Fruit fly (Drosophila melanogaster) ovary, adult (tissue): ENCODE measurements around the gene CG13251.

Experiments used
- CG17801 ChIP-seq: fragments of 200-800 bp; optimal IDR thresholded peaks from 2 replicates; lab custom pipeline; 2019; ENCODE audit warnings: missing biosample characterization, mild to moderate bottlenecking, missing genetic modification characterization, moderate library complexity; ENCODE audit not compliant: partially characterized antibody

CG13251 gene

dm6 chr3L:20636899-20637298 is at the start of gene CG13251:
TSS of gene CG13251 (plus strand) at chr3L:20637199.
- TF ChIP-seq CG17801 = no peak

- no peak for TF ChIP-seq CG17801
These were observed 48.5 kb upstream of the CG13251 start for dm6 chr3L:20588533-20588932.

DNA sequence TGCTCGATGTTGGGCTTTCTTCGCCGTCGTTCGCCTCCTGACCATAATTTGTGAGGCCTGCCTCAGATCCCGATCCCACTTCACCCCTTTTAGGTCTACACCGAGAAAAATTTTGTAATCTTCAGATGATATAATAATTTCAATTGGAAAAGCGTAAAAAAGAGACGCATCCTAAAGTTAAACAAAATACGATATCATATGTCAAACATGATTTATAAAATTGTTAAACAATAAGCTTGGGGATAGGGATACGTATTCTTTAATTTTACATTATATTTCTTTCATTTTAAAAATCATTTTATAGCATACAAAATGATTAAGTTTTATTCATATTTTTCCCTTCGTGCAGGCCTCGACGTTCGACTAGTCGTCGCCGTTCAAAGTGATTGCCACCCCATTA is 44.4 kb upstream of the CG13251 start:
- no peak for TF ChIP-seq CG17801

DNA sequence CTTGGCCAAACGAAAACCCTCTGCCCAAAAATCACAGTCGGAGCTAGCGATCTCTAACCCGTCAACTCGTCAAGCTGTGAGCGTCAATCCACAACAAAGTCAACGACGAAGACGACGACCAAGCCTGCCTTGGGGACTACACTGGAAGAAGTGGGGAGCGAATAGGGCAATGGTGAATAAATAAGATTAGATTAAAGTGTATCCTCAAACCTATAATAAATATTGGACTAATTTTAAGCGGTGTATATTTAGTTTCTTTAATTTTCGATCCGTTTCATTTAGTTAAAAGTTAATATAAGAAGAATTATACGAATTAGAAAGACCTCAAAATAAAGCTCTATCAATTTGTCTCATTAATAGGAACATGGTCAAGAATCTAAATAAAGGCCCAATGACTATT is 41.2 kb upstream of the CG13251 start:
- TF ChIP-seq CG17801 = no peak

DNA sequence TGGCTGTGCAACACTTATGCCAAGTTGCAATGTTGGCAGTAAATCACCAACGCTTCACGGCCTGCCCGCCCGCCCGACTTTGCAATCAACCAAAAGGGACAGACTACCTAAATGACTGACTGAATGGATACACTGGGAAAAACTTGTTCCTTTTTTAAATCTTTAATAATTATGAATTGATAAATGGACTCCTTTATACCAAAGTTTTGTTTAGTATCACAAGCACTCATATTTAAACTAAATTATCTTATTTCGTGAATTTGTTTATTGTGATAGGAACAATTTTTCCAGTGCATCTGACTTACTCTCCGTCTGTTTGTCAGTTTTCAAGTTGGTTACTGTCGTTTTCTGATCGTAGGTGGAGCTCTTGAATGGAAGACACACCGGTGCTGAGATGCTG is 36.4 kb upstream of the CG13251 start:
- TF ChIP-seq CG17801 = no peak

DNA sequence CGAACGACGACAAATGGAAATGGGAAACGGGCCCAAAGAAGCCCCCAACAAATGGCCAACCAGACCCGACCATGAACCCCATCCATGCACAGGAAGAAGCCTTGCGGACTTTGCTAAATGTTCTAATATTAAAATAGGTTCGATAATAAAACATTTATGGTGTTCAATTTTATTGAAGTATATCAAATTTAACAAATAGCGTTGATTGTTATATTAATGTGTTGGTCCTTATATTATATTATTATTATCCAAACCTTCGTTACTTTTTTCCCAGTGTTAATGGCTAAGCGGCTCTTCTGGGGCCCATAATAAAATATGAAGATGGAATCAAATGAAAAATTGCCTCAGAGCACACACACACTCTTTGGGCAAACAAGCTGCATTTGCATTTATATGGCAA is 34.4 kb upstream of the CG13251 start:
- no peak for TF ChIP-seq CG17801

dm6 chr3L:20603644-20604182 is 33.3 kb upstream of the CG13251 start:
- TF ChIP-seq CG17801 = no peak

dm6 chr3L:20610452-20610851 is 26.5 kb upstream of the CG13251 start:
- TF ChIP-seq CG17801 = no peak

DNA sequence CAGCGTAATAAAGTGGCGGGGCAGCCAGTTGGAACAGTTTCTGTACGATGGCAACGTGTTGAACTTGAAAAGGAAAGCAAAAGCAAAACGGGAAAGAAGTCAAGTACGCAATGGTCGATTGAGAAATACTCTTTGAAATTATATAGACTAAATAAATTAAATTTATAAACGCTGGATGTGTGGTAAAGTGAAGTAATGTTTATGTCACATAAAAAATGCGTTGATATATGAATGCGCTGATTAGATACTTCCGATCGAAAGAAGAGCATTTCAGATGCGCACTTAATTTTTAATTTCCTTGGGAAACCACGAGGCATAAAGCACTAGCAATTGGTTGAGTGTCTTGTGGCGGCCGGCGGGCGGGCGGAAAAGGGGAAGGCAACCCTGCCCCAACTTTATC is 24.2 kb upstream of the CG13251 start:
- no peak for TF ChIP-seq CG17801

- no peak for TF ChIP-seq CG17801
These were observed 20.3 kb upstream of the CG13251 start for dm6 chr3L:20616409-20617292.

DNA sequence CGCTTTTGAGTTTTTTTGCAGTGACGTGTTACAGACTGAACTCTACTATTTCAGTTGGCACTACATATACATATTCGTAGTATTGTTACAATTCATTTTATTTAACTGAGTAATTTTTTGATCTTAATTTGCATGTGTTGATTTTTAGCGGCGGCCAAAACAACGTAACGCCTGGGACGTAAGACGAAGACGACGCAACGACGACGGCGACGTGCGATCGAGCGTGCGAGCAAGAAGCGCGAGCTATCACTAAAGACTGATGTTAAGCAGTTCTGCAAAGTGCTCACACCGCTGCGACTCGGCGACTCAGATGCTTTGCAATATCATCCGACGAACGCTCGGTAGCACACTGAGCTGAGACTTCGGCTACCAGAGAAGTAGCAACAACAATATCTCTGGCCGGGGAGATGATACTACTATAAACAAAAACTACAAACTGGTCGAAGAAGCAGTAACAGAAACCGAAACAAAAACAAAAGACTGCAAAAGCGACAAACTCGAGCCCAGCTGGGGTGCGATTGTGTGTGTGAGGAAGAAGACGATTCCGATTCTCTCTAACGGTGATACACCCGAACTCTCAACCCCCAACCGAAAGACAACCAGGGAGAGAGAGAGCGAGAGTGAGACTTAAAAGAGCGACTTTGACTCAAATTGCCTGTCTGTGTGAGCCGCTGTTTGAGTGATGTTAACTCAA is 16.5 kb upstream of the CG13251 start, which contains the start of gene knrl:
TSS of gene knrl (minus strand) at position 357 of the 694 bp plus-strand sequence.
- TF ChIP-seq CG17801 = no peak

DNA sequence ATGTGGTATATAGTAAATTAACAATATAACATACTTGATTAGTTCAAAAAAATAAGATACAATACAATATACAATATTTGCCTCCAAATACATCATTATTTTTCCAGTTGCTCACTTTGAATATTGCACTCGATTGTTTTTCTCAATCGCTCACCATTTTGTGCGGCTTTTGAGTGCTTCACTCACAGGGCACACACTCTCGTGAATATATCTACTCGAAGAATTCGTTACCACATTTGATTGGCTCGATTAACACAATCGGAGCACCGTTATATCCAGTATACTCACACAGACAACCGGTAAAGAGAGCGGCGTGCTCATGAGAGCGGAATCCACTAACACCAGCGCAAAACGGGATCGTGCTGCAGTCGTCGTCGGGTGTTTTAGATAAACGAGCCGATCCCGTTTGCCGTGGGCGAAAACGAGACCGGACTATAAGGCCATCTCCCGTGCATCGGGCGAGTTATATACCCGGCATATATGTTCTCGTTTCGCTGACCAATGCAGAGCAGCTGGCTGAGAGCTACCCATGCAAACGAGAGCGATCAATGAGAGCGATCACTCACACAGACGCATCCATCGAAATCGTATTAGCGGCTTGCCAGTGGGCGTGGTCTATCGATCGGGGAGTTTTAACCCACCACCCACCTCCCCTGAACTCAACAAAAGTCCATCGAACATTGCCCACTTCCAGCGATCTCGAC is 15.4 kb upstream of the CG13251 start:
- no peak for TF ChIP-seq CG17801

DNA sequence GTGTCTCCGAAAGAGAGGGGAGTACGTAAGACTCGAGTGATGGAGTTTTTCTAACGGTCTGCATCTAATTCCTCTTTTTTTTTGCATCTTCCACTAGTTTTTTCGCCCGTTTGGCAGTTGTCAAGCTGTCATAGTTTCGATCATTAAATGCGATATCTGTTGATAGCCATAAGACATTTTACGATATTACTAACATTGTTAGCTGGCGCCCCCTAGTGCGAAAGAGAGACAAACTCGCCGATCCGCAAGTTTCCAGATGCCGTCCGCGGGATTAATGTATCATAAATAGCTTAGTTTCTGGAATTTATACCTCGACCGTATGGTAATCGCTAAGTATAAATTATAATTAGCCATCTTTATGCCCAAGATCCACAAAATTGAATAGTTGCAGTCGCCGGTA is 14.8 kb upstream of the CG13251 start:
- TF ChIP-seq CG17801 = no peak

DNA sequence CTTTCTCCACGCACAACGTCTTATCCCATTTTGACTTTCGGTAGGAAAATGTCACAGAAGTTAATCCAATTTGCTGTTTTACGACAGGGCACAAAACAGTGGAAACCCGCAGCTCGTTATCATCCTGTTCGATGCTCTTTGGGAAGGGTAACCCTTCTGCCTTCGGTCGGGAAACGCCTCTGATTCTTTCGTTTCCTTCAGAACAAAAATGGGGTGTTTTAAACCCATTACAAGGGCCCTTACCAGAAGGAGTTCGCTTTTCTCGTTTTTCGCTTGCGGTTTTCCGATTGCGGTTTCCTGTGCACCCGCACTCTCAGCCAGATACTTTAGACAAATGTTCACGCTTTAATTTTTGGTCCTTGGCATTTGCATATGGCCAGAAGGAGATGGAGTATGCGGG is 13.9 kb upstream of the CG13251 start:
- no peak for TF ChIP-seq CG17801

- no peak for TF ChIP-seq CG17801
These were observed 13.4 kb upstream of the CG13251 start for dm6 chr3L:20623566-20623965.

dm6 chr3L:20624626-20625025 is 12.4 kb upstream of the CG13251 start:
- no peak for TF ChIP-seq CG17801

DNA sequence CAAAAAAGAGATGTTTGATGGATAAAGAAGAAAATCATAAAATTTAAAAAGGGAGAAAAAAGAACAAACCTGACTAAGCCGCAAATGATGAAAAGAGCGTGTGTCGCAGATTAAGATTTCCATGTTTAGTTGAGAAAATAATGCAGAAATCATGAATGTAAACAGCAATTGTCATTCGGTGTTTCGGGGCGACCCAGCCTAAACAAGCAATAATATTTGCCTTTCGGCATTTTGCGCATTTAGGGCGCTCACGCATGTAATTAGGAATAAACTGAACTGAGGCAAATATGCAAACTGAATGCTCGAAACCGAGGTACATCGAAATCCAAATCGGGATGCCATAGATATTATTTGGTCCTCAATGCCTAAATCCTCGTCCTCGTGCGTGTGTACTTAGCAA is 7.8 kb upstream of the CG13251 start:
- no peak for TF ChIP-seq CG17801
